Worm (Caenorhabditis elegans) whole organism, young adult: ENCODE results near the gene R10F2.5.

Experiments
- C17E4.6 ChIP-seq: fragments of 200-800 bp; sonication (Bioruptor generic); IDR thresholded peaks from 2 replicates; pipeline ENCODE4 v1.3.6; 2022; ENCODE audit warnings: missing genetic modification reagents, missing genetic modification characterization, missing compliant biosample characterization
- Y79H2A.3 ChIP-seq: fragments of 200-800 bp; sonication (Bioruptor generic); conservative IDR thresholded peaks from 2 replicates; pipeline ENCODE4 v1.3.6; 2022; ENCODE audit warnings: missing genetic modification reagents, missing genetic modification characterization, missing compliant biosample characterization
- bed-2 ChIP-seq: fragments of 200-800 bp; sonication (Bioruptor generic); IDR thresholded peaks from 2 replicates; pipeline ENCODE4 v1.3.6; 2022; ENCODE audit warnings: missing genetic modification reagents, missing genetic modification characterization, missing compliant biosample characterization
- ceh-27 ChIP-seq: fragments of 200-800 bp; sonication (Bioruptor generic); optimal IDR thresholded peaks from 2 replicates; lab custom pipeline; 2018; ENCODE audit warnings: mild to moderate bottlenecking, missing genetic modification characterization, moderate library complexity, missing compliant biosample characterization
- ceh-79 ChIP-seq: sonication (generic microtip); optimal IDR thresholded peaks from 2 replicates; lab custom pipeline; 2017; ENCODE audit warnings: mild to moderate bottlenecking, missing genetic modification characterization, missing compliant biosample characterization
- hlh-26 ChIP-seq: fragments of 200-800 bp; sonication (Bioruptor generic); conservative IDR thresholded peaks from 2 replicates; pipeline ENCODE4 v1.3.6; 2022; ENCODE audit warnings: missing genetic modification reagents, missing genetic modification characterization, missing compliant biosample characterization
- hrde-1 ChIP-seq: sonication (generic microtip); optimal IDR thresholded peaks from 2 replicates; lab custom pipeline; 2016; ENCODE audit warnings: missing genetic modification characterization, mild to moderate bottlenecking, missing compliant biosample characterization, moderate library complexity, missing genotype, missing genetic modification reagents, borderline replicate concordance
- lag-1 ChIP-seq: fragments of 200-800 bp; sonication (Bioruptor generic); IDR thresholded peaks from 2 replicates; pipeline ENCODE4 v1.3.6; 2022; ENCODE audit warnings: missing genetic modification reagents, missing genetic modification characterization, missing compliant biosample characterization
- let-526 ChIP-seq: fragments of 200-800 bp; sonication (Bioruptor generic); IDR thresholded peaks from 2 replicates; pipeline ENCODE4 v1.3.6; 2022; ENCODE audit warnings: missing genetic modification reagents, missing genetic modification characterization, missing compliant biosample characterization
- madf-3 ChIP-seq: fragments of 200-800 bp; sonication (Bioruptor generic); IDR thresholded peaks from 2 replicates; pipeline ENCODE4 v1.3.6; 2022; ENCODE audit warnings: missing genetic modification reagents, missing genetic modification characterization, missing compliant biosample characterization
- nfyb-1 ChIP-seq: fragments of 200-800 bp; sonication (Bioruptor generic); IDR thresholded peaks from 2 replicates; pipeline ENCODE4 v1.3.6; 2022; ENCODE audit warnings: missing genetic modification reagents, missing genetic modification characterization, missing compliant biosample characterization
- nhr-27 ChIP-seq: fragments of 200-800 bp; sonication (Bioruptor generic); optimal IDR thresholded peaks from 2 replicates; lab custom pipeline; 2018; ENCODE audit warnings: mild to moderate bottlenecking, missing genetic modification characterization, moderate library complexity, missing compliant biosample characterization
- nhr-90 ChIP-seq: sonication (generic microtip); optimal IDR thresholded peaks from 2 replicates; lab custom pipeline; 2016; ENCODE audit warnings: missing genotype, mild to moderate bottlenecking, missing genetic modification characterization, missing compliant biosample characterization
- rec-8 ChIP-seq, 2 experiments: sonication (generic microtip); optimal IDR thresholded peaks; 2 replicates each; lab custom pipeline; 2016; ENCODE audit warnings: mild to moderate bottlenecking in 2 of 2, missing genetic modification characterization in 2 of 2, missing genetic modification reagents in 2 of 2, missing genotype in 2 of 2, missing biosample characterization in 1 of 2, missing compliant biosample characterization in 1 of 2, moderate library complexity in 1 of 2
- snpc-1.3 ChIP-seq: sonication (generic microtip); optimal IDR thresholded peaks from 2 replicates; lab custom pipeline; 2017; ENCODE audit warnings: missing genetic modification characterization, mild to moderate bottlenecking, missing compliant biosample characterization, antibody characterized with exemption, moderate library complexity, missing genotype, missing genetic modification reagents; ENCODE audit not compliant: insufficient read depth
- tbp1 ChIP-seq: fragments of 200-800 bp; sonication (Bioruptor generic); optimal IDR thresholded peaks from 2 replicates; lab custom pipeline; 2018; ENCODE audit warnings: mild to moderate bottlenecking, missing genetic modification characterization, missing compliant biosample characterization
- ztf-25 ChIP-seq: fragments of 200-800 bp; sonication (Bioruptor generic); IDR thresholded peaks from 2 replicates; pipeline ENCODE4 v1.3.6; 2022; ENCODE audit warnings: missing genetic modification reagents, missing genetic modification characterization, missing compliant biosample characterization
- ztf-28 ChIP-seq: fragments of 200-800 bp; sonication (Bioruptor generic); IDR thresholded peaks from 2 replicates; pipeline ENCODE4 v1.3.6; 2022; ENCODE audit warnings: missing genetic modification reagents, missing genetic modification characterization, missing compliant biosample characterization

R10F2.5 gene

ce11 chrIII:2874144-2874868, 50.3 kb downstream of the R10F2.5 start, which contains the start of gene klf-1 (continued):
- TF ChIP-seq rec-8 (tag; optimal IDR thresholded peaks at IDR 0.05; lab: Kevin White, UChicago) = no peak
- no peak for TF ChIP-seq snpc-1.3 (tag; lab: Kevin White, UChicago)
- TF ChIP-seq nhr-90 (tag; lab: Kevin White, UChicago) = no peak
- no peak for TF ChIP-seq hrde-1 (tag; lab: Kevin White, UChicago)
- TF ChIP-seq nfyb-1 = peak; percentile 24; the same call in 1 of the 2 replicates
- no peak for TF ChIP-seq bed-2 (GFP tag; lab: Robert Waterston, UW)
- peak; percentile 9 for TF ChIP-seq tbp1
- no peak for TF ChIP-seq ztf-25 (GFP tag; lab: Robert Waterston, UW)
- no peak for TF ChIP-seq ceh-79
- no peak for TF ChIP-seq hlh-26 (GFP tag; lab: Robert Waterston, UW)
- TF ChIP-seq ceh-27 (GFP tag; lab: Kevin White, UChicago) = no peak
- TF ChIP-seq C17E4.6 = no peak
- no peak for TF ChIP-seq nhr-27
- no peak for TF ChIP-seq madf-3 (GFP tag; lab: Robert Waterston, UW)
- no peak for TF ChIP-seq let-526 (GFP tag; lab: Robert Waterston, UW)
- TF ChIP-seq lag-1 = no peak
- no peak for TF ChIP-seq Y79H2A.3 (GFP tag; lab: Robert Waterston, UW)
- TF ChIP-seq ztf-28 (GFP tag; lab: Robert Waterston, UW) = no peak
